Fruit fly (Drosophila melanogaster): ENCODE data around the gene CHMP2B.

- peak; percentile 29 for TF ChIP-seq Xbp1 (GFP tag; optimal IDR thresholded peaks at IDR 0.05)
- peak; percentile 12 for TF ChIP-seq CG12219 (GFP tag; optimal IDR thresholded peaks at IDR 0.05)
- TF ChIP-seq CG6854 (GFP tag; optimal IDR thresholded peaks at IDR 0.05), result peak; percentile 14
- no peak for TF ChIP-seq Chrac-16 (GFP tag; optimal IDR thresholded peaks at IDR 0.05)
- TF ChIP-seq Side (GFP tag; optimal IDR thresholded peaks at IDR 0.05), result no peak
- no peak for TF ChIP-seq NC2β (GFP tag; optimal IDR thresholded peaks at IDR 0.05)
These were observed 43.0 kb downstream of the CHMP2B start for dm6 chr3L:5182255-5182993.

Measured in whole organism, embryonic.